Worm (Caenorhabditis elegans): ENCODE measurements around the gene gln-5.

DNA sequence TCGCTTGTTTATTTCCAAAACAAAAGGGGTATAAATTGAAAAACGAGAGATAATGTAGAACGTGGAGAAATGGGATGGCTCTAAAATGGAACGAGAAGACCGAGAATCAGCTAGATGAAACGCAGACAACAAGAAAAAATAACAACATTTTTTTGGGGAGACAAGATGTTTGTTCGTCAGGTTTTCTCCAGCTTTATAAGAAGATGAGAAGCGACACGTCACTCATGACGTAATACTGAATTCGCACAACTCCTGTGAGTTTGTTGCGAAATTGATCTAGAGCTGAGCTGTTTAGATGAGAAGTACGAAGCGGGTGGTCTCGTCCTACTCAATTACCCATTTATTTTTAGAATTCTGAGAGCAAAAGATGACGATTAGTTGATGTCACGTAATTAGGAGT is 11.8 kb upstream of the gln-5 start:
- TF ChIP-seq med-1 (GFP tag; optimal IDR thresholded peaks at IDR 0.05; ENCODE audit: insufficient read depth) = no peak
- TF ChIP-seq ref-1 (GFP tag; conservative IDR thresholded peaks at IDR 0.05) = no peak
- TF ChIP-seq tab-1 (GFP tag; IDR thresholded peaks at IDR 0.05) = no peak
